Worm (Caenorhabditis elegans): ENCODE results near the gene pqn-65.
A peak's percentile ranks its signal among the peaks of the same experiment; 100 is the strongest.

pqn-65 gene

DNA sequence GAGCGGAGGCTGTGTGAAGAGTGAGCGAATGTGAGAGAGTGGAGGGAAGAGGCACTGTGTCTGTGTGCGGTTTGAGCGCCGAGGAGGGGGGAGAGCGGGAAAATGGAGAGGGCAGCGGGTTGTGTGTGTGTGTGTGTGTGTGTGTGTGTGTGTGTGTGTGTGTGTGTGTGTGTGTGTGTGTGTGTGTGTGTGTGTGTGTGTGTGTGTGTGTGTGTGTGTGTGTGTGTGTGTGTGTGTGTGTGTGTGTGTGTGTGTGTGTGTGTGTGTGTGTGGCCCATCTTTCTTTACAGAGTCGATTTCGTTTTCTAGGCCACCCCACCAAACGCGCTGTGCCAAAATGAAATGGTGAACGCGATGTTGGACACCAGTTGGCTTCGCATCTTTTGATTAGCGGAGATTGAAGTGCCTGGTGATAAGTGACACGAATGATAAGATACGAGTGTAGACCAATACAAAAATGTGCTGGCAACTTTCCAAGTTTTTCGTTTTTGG, 13.0 kb downstream of the pqn-65 start (continued):
- TF ChIP-seq dpff-1 (tag; optimal IDR thresholded peaks at IDR 0.05) (peak; percentile 65), attf-3 (GFP tag; conservative IDR thresholded peaks at IDR 0.05) (0 out of 2 replicates have a peak, but pooled peaks have one; percentile 41), bed-2 (GFP tag; IDR thresholded peaks at IDR 0.05) (0 out of 2 replicates have a peak, but pooled peaks have one; percentile 44), Y95B8A.8 (GFP tag; IDR thresholded peaks at IDR 0.05) (peak; percentile 66; the same call in 1 of the 2 replicates), somi-1 (GFP tag; optimal IDR thresholded peaks at IDR 0.05) (peak; percentile 93), F10E7.11 (tag; optimal IDR thresholded peaks at IDR 0.05) (peak; percentile 80), dox-1 (GFP tag; IDR thresholded peaks at IDR 0.05) (peak; percentile 97), sea-2 (GFP tag; IDR thresholded peaks at IDR 0.05) (0 out of 2 replicates have a peak, but pooled peaks have one; percentile 30), K12H6.12 (tag; optimal IDR thresholded peaks at IDR 0.05) (peak; percentile 78), gei-17 (GFP tag; optimal IDR thresholded peaks at IDR 0.05) (peak; percentile 81), sptf-2 (GFP tag; optimal IDR thresholded peaks at IDR 0.05) (peak; percentile 67), ztf-26 (tag; optimal IDR thresholded peaks at IDR 0.05) (peak; percentile 95), nhr-80 (tag; optimal IDR thresholded peaks at IDR 0.05) (peak; percentile 85), ekl-4 (GFP tag; IDR thresholded peaks at IDR 0.05) (peak; percentile 85), nhr-90 (tag; optimal IDR thresholded peaks at IDR 0.05) (peak; percentile 31), ztf-3 (GFP tag; optimal IDR thresholded peaks at IDR 0.05) (peak; percentile 100), athp-1 (tag; optimal IDR thresholded peaks at IDR 0.05) (peak; percentile 82), lin-54 (GFP tag; optimal IDR thresholded peaks at IDR 0.05) (peak; percentile 79), ztf-22 (GFP tag; optimal IDR thresholded peaks at IDR 0.05) (peak; percentile 90), repo-1 (tag; optimal IDR thresholded peaks at IDR 0.05) (peak; percentile 90), pbrm-1 (GFP tag; IDR thresholded peaks at IDR 0.05) (peak; percentile 64), hsf-1 (GFP tag; IDR thresholded peaks at IDR 0.05) (0 out of 2 replicates have a peak, but pooled peaks have one; percentile 31), ztf-18 (tag; optimal IDR thresholded peaks at IDR 0.05) (peak; percentile 70), ceh-27 (GFP tag; optimal IDR thresholded peaks at IDR 0.05) (peak; percentile 89), lin-26 (GFP tag; IDR thresholded peaks at IDR 0.05) (peak; percentile 66; the same call in 1 of the 2 replicates), nfyb-1 (GFP tag; IDR thresholded peaks at IDR 0.05) (peak; percentile 95), zim-3 (tag; optimal IDR thresholded peaks at IDR 0.05) (peak; percentile 64), lin-35 (GFP tag; optimal IDR thresholded peaks at IDR 0.05) (peak in 1 of 3 experiments; percentile 54), tlf-1 (GFP tag; optimal IDR thresholded peaks at IDR 0.05) (peak; percentile 84), ztf-6 (GFP tag; IDR thresholded peaks at IDR 0.05) (peak; percentile 61; the same call in 1 of the 2 replicates), ceh-79 (tag; optimal IDR thresholded peaks at IDR 0.05) (peak; percentile 72), tbp1 (GFP tag; optimal IDR thresholded peaks at IDR 0.05) (peak; percentile 70), F52B5.7 (tag; optimal IDR thresholded peaks at IDR 0.05) (peak; percentile 85), egl-18 (GFP tag; IDR thresholded peaks at IDR 0.05) (peak; percentile 75; the same call in 1 of the 2 replicates), atf-7 (tag; optimal IDR thresholded peaks at IDR 0.05) (peak; percentile 94), Y79H2A.3 (GFP tag; conservative IDR thresholded peaks at IDR 0.05) (0 out of 2 replicates have a peak, but pooled peaks have one; percentile 48)

DNA sequence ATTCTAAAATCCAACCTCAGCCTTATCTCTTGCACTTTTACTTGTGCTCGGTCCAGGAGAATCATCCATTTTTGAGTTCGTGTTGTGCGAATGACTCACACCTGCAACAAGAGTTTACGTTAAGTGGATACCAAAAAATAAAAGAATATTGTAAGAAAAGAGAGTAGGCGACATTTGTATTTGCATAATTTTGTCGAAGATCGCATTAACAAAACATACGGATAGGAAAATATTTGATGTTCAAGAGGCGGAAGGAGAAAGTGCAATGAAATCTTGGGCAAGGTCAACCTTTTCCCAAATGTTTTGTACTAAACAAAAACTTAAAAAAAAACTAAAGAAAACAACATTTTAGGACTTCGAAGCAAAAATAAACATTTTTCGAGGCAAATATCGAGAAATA, 13.6 kb downstream of the pqn-65 start, which contains the start of gene spat-3:
Gene spat-3 (minus strand): TSS at position 101 of the 400 bp plus-strand sequence.
- no peak for TF ChIP-seq ztf-22 (GFP tag; optimal IDR thresholded peaks at IDR 0.05)
- no peak for TF ChIP-seq B0019.2 (GFP tag; conservative IDR thresholded peaks at IDR 0.05)
- no peak for TF ChIP-seq B0336.3 (GFP tag; IDR thresholded peaks at IDR 0.05)
- TF ChIP-seq snpc-1.1 (tag; optimal IDR thresholded peaks at IDR 0.05; ENCODE audit: insufficient read depth), result no peak
- TF ChIP-seq madf-8 (GFP tag; conservative IDR thresholded peaks at IDR 0.05), result no peak
- no peak for TF ChIP-seq madf-10 (tag; optimal IDR thresholded peaks at IDR 0.05)
- no peak for TF ChIP-seq lir-1 (GFP tag; conservative IDR thresholded peaks at IDR 0.05)
- no peak for TF ChIP-seq ZK185.1 (tag; optimal IDR thresholded peaks at IDR 0.05; ENCODE audit: poor library complexity, severe bottlenecking)
- no peak for TF ChIP-seq ztf-6 (GFP tag; IDR thresholded peaks at IDR 0.05)
- no peak for TF ChIP-seq F57C9.4 (tag; optimal IDR thresholded peaks at IDR 0.05)
- no peak for TF ChIP-seq snpc-4 (GFP tag; optimal IDR thresholded peaks at IDR 0.05)
- TF ChIP-seq snpc-4 (tag; optimal IDR thresholded peaks at IDR 0.05), result no peak
- no peak for TF ChIP-seq aptf-3 (GFP tag; IDR thresholded peaks at IDR 0.05)
- TF ChIP-seq ztf-26 (tag; optimal IDR thresholded peaks at IDR 0.05), result no peak
- no peak for TF ChIP-seq hlh-26 (GFP tag; conservative IDR thresholded peaks at IDR 0.05)
- no peak for TF ChIP-seq ets-4 (GFP tag; optimal IDR thresholded peaks at IDR 0.05)
- no peak for TF ChIP-seq mcd-1 (GFP tag; IDR thresholded peaks at IDR 0.05)
